Worm (Caenorhabditis elegans): ENCODE measurements around the gene ZC132.3.

The ZC132.3 gene

ce11 chrV:4260090-4260489, 39.6 kb downstream of the ZC132.3 start, which contains the start of gene srt-3:
Gene srt-3 (minus strand): TSS chrV:4260190.
- TF ChIP-seq tbx-9 (tag; optimal IDR thresholded peaks at IDR 0.05; ENCODE audit: borderline replicate concordance), result no peak
- no peak for TF ChIP-seq nfya-2 (GFP tag; IDR thresholded peaks at IDR 0.05)
- TF ChIP-seq egl-18 (GFP tag; IDR thresholded peaks at IDR 0.05), result no peak

- no peak for TF ChIP-seq sptf-2 (GFP tag; optimal IDR thresholded peaks at IDR 0.05)
- TF ChIP-seq attf-3 (GFP tag; conservative IDR thresholded peaks at IDR 0.05), result no peak
- TF ChIP-seq C06A6.2 (GFP tag; conservative IDR thresholded peaks at IDR 0.05), result no peak
- no peak for TF ChIP-seq ztf-22 (GFP tag; optimal IDR thresholded peaks at IDR 0.05)
- no peak for TF ChIP-seq hrde-1 (tag; optimal IDR thresholded peaks at IDR 0.05; ENCODE audit: borderline replicate concordance)
- no peak for TF ChIP-seq bed-1 (GFP tag; IDR thresholded peaks at IDR 0.05)
- TF ChIP-seq sea-2 (GFP tag; IDR thresholded peaks at IDR 0.05), result no peak
- no peak for TF ChIP-seq ztf-28 (GFP tag; IDR thresholded peaks at IDR 0.05)
- TF ChIP-seq ztf-6 (GFP tag; IDR thresholded peaks at IDR 0.05), result no peak
- no peak for TF ChIP-seq F57A8.1 (GFP tag; optimal IDR thresholded peaks at IDR 0.05)
Measured at ce11 chrV:4256474-4256873, 43.2 kb downstream of the ZC132.3 start, which contains the start of gene srt-14. Gene srt-14 (minus strand): TSS chrV:4256574.

ce11 chrV:4250047-4250446, 49.6 kb downstream of the ZC132.3 start, which contains the start of gene srt-13:
Gene srt-13 (minus strand): TSS chrV:4250147.
- TF ChIP-seq T26A5.8 (tag; optimal IDR thresholded peaks at IDR 0.05), result no peak
- no peak for TF ChIP-seq aptf-2 (GFP tag; conservative IDR thresholded peaks at IDR 0.05)
- no peak for TF ChIP-seq F10E7.11 (tag; optimal IDR thresholded peaks at IDR 0.05)
- TF ChIP-seq hlh-26 (GFP tag; conservative IDR thresholded peaks at IDR 0.05), result no peak
- no peak for TF ChIP-seq B0261.1 (tag; optimal IDR thresholded peaks at IDR 0.05)

Data from whole organism, young adult.